Fruit fly (Drosophila melanogaster) whole organism, embryonic: ENCODE data around the gene Hgsnat.

Experiments used
- BEAF-32 ChIP-seq: fragments of 200-800 bp; sonication (Bioruptor generic); optimal IDR thresholded peaks from 3 replicates; lab custom pipeline; 2017; ENCODE audit warnings: missing biosample characterization, missing genetic modification characterization, mild to moderate bottlenecking, moderate library complexity, missing genetic modification reagents
- CG10654 ChIP-seq: fragments of 200-800 bp; sonication (Bioruptor generic); optimal IDR thresholded peaks from 2 replicates; lab custom pipeline; 2016; ENCODE audit warnings: missing biosample characterization, missing genetic modification characterization
- CG12071 ChIP-seq: fragments of 200-800 bp; sonication (Bioruptor generic); optimal IDR thresholded peaks from 3 replicates; lab custom pipeline; 2018; ENCODE audit warnings: missing biosample characterization, mild to moderate bottlenecking, missing genetic modification characterization
- CG12155 ChIP-seq: fragments of 200-800 bp; sonication (Bioruptor generic); optimal IDR thresholded peaks from 3 replicates; lab custom pipeline; 2016; ENCODE audit warnings: missing biosample characterization, missing genetic modification characterization
- CG12391 ChIP-seq: fragments of 200-800 bp; sonication (Bioruptor generic); optimal IDR thresholded peaks from 3 replicates; lab custom pipeline; 2018; ENCODE audit warnings: missing biosample characterization, mild to moderate bottlenecking, missing genetic modification characterization, moderate library complexity
- CG13775 ChIP-seq: fragments of 200-800 bp; sonication (Bioruptor generic); optimal IDR thresholded peaks from 3 replicates; lab custom pipeline; 2017; ENCODE audit warnings: missing biosample characterization, mild to moderate bottlenecking, missing genetic modification characterization
- CG14710 ChIP-seq: fragments of 200-800 bp; sonication (Bioruptor generic); optimal IDR thresholded peaks from 3 replicates; lab custom pipeline; 2019; ENCODE audit warnings: missing biosample characterization, mild to moderate bottlenecking, missing genetic modification characterization, moderate library complexity
- CG15479 ChIP-seq: fragments of 200-800 bp; sonication (Bioruptor generic); optimal IDR thresholded peaks from 3 replicates; lab custom pipeline; 2019; ENCODE audit warnings: missing biosample characterization, mild to moderate bottlenecking, missing genetic modification characterization, moderate library complexity
- CG1603 ChIP-seq: fragments of 200-800 bp; sonication (Bioruptor generic); optimal IDR thresholded peaks from 2 replicates; lab custom pipeline; 2019; ENCODE audit warnings: missing biosample characterization, mild to moderate bottlenecking, missing genetic modification characterization, moderate library complexity
- CG16813 ChIP-seq: fragments of 200-800 bp; sonication (Bioruptor generic); IDR thresholded peaks from 3 replicates; pipeline ENCODE4 v1.3.6; 2022; ENCODE audit warnings: missing biosample characterization, missing genetic modification characterization; ENCODE audit not compliant: partially characterized antibody
- CG18599 ChIP-seq: fragments of 200-800 bp; sonication (Bioruptor generic); optimal IDR thresholded peaks from 3 replicates; lab custom pipeline; 2017; ENCODE audit warnings: missing biosample characterization, missing genetic modification characterization, mild to moderate bottlenecking, moderate library complexity, missing genetic modification reagents
- CG2129 ChIP-seq: fragments of 200-800 bp; sonication (Bioruptor generic); IDR thresholded peaks from 2 replicates; pipeline ENCODE4 v1.3.6; 2022; ENCODE audit warnings: missing biosample characterization, missing genetic modification characterization; ENCODE audit not compliant: partially characterized antibody
- CG30403 ChIP-seq: fragments of 200-800 bp; sonication (Bioruptor generic); optimal IDR thresholded peaks from 3 replicates; lab custom pipeline; 2016; ENCODE audit warnings: missing biosample characterization, missing genetic modification characterization
- CG31441 ChIP-seq: fragments of 200-800 bp; sonication (Bioruptor generic); IDR thresholded peaks from 2 replicates; pipeline ENCODE4 v1.3.6; 2022; ENCODE audit warnings: missing biosample characterization, missing genetic modification characterization
- CG32772 ChIP-seq: fragments of 200-800 bp; sonication (Bioruptor generic); IDR thresholded peaks from 2 replicates; pipeline ENCODE4 v1.3.6; 2022; ENCODE audit warnings: missing biosample characterization, missing genetic modification characterization
- CG3726 ChIP-seq: fragments of 200-800 bp; sonication (Bioruptor generic); IDR thresholded peaks from 3 replicates; pipeline ENCODE4, ENCODE4 v1.3.6; 2022; ENCODE audit warnings: missing biosample characterization, missing genetic modification characterization
- CG8290 ChIP-seq, 3 experiments: fragments of 200-800 bp; sonication (Bioruptor generic); optimal IDR thresholded peaks; 2 replicates each; lab custom pipeline; 2016 to 2019; ENCODE audit warnings: missing biosample characterization in 3 of 3, missing genetic modification characterization in 3 of 3, mild to moderate bottlenecking in 2 of 3, moderate library complexity in 1 of 3
- CG9932 ChIP-seq: fragments of 200-800 bp; sonication (Bioruptor generic); IDR thresholded peaks from 2 replicates; pipeline ENCODE4 v1.3.6; 2022; ENCODE audit warnings: missing biosample characterization, missing genetic modification characterization
- CTCF ChIP-seq: fragments of 200-800 bp; sonication (Bioruptor generic); optimal IDR thresholded peaks from 2 replicates; lab custom pipeline; 2017; ENCODE audit warnings: missing biosample characterization, mild to moderate bottlenecking, missing genetic modification characterization, moderate library complexity
- E2f2 ChIP-seq: fragments of 200-800 bp; sonication (Bioruptor generic); IDR thresholded peaks from 2 replicates; pipeline ENCODE4 v1.3.6; 2022; ENCODE audit warnings: missing biosample characterization, missing genetic modification characterization
- Ets97D ChIP-seq: fragments of 200-800 bp; sonication (Bioruptor generic); optimal IDR thresholded peaks from 3 replicates; lab custom pipeline; 2016; ENCODE audit warnings: missing biosample characterization, missing genetic modification characterization
- Hmr ChIP-seq: fragments of 200-800 bp; sonication (Bioruptor generic); optimal IDR thresholded peaks from 3 replicates; lab custom pipeline; 2017; ENCODE audit warnings: mild to moderate bottlenecking, missing biosample characterization, missing genetic modification reagents, missing genetic modification characterization
- Hr51 ChIP-seq, 2 experiments: fragments of 200-800 bp; sonication (Bioruptor generic); optimal IDR thresholded peaks; 2 replicates in 1 of 2; 3 replicates in 1 of 2; lab custom pipeline; 2016 to 2018; ENCODE audit warnings: missing biosample characterization in 2 of 2, missing genetic modification characterization in 2 of 2, mild to moderate bottlenecking in 1 of 2, moderate library complexity in 1 of 2
- Max ChIP-seq: fragments of 200-800 bp; sonication (Bioruptor generic); optimal IDR thresholded peaks from 2 replicates; lab custom pipeline; 2016; ENCODE audit warnings: missing biosample characterization, mild to moderate bottlenecking, missing genetic modification characterization
- Myb ChIP-seq: fragments of 200-800 bp; sonication (Bioruptor generic); optimal IDR thresholded peaks from 2 replicates; lab custom pipeline; 2016; ENCODE audit warnings: missing biosample characterization, missing genetic modification characterization
- NC2β ChIP-seq: fragments of 200-800 bp; sonication (Bioruptor generic); optimal IDR thresholded peaks from 2 replicates; lab custom pipeline; 2016; ENCODE audit warnings: missing biosample characterization, missing genetic modification characterization
- Oli ChIP-seq: fragments of 200-800 bp; sonication (Bioruptor generic); optimal IDR thresholded peaks from 2 replicates; lab custom pipeline; 2018; ENCODE audit warnings: missing biosample characterization, mild to moderate bottlenecking, missing genetic modification characterization, moderate library complexity
- Sry-δ ChIP-seq: fragments of 200-800 bp; sonication (Bioruptor generic); optimal IDR thresholded peaks from 2 replicates; lab custom pipeline; 2016; ENCODE audit warnings: missing biosample characterization, missing genetic modification characterization
- Xbp1 ChIP-seq: fragments of 200-800 bp; sonication (Bioruptor generic); optimal IDR thresholded peaks from 3 replicates; lab custom pipeline; 2016; ENCODE audit warnings: missing biosample characterization, mild to moderate bottlenecking, missing genetic modification characterization
- crp ChIP-seq, 2 experiments: fragments of 200-800 bp; sonication (Bioruptor generic); optimal IDR thresholded peaks; 2 replicates in 1 of 2; 3 replicates in 1 of 2; lab custom pipeline; 2017; ENCODE audit warnings: missing biosample characterization in 2 of 2, missing genetic modification characterization in 2 of 2, mild to moderate bottlenecking in 1 of 2, moderate library complexity in 1 of 2
- dan ChIP-seq: fragments of 200-800 bp; sonication (Bioruptor generic); IDR thresholded peaks from 2 replicates; pipeline ENCODE4 v1.3.6; 2022; ENCODE audit warnings: missing biosample characterization, missing genetic modification characterization
- dpn ChIP-seq, 2 experiments: fragments of 200-800 bp; sonication (Bioruptor generic); optimal IDR thresholded peaks; 3 replicates each; lab custom pipeline; 2016; ENCODE audit warnings: missing biosample characterization in 2 of 2, missing genetic modification characterization in 2 of 2
- exex ChIP-seq: fragments of 200-800 bp; sonication (Bioruptor generic); optimal IDR thresholded peaks from 4 replicates; lab custom pipeline; 2018; ENCODE audit warnings: missing biosample characterization, mild to moderate bottlenecking, missing genetic modification characterization, moderate library complexity
- gcm2 ChIP-seq: fragments of 200-800 bp; sonication (Bioruptor generic); optimal IDR thresholded peaks from 2 replicates; lab custom pipeline; 2016; ENCODE audit warnings: missing biosample characterization, missing genetic modification characterization
- gem ChIP-seq: fragments of 200-800 bp; sonication (Bioruptor generic); optimal IDR thresholded peaks from 2 replicates; lab custom pipeline; 2019; ENCODE audit warnings: missing biosample characterization, mild to moderate bottlenecking, missing genetic modification characterization, moderate library complexity
- insv ChIP-seq, 2 experiments: fragments of 200-800 bp; sonication (Bioruptor generic); optimal IDR thresholded peaks; 3 replicates each; lab custom pipeline; 2016 to 2018; ENCODE audit warnings: missing biosample characterization in 2 of 2, missing genetic modification characterization in 2 of 2
- lilli ChIP-seq: fragments of 200-800 bp; sonication (Bioruptor generic); optimal IDR thresholded peaks from 3 replicates; lab custom pipeline; 2016; ENCODE audit warnings: missing biosample characterization, missing genetic modification characterization
- nau ChIP-seq: fragments of 200-800 bp; sonication (Bioruptor generic); optimal IDR thresholded peaks from 3 replicates; lab custom pipeline; 2017; ENCODE audit warnings: missing biosample characterization, mild to moderate bottlenecking, missing genetic modification characterization, missing genetic modification reagents
- nmo ChIP-seq: fragments of 200-800 bp; sonication (Bioruptor generic); optimal IDR thresholded peaks from 2 replicates; lab custom pipeline; 2018; ENCODE audit warnings: missing biosample characterization, mild to moderate bottlenecking, missing genetic modification characterization, moderate library complexity
- nom ChIP-seq: fragments of 200-800 bp; sonication (Bioruptor generic); optimal IDR thresholded peaks from 2 replicates; lab custom pipeline; 2017; ENCODE audit warnings: missing biosample characterization, missing genetic modification characterization, mild to moderate bottlenecking, moderate library complexity, missing genetic modification reagents
- pho ChIP-seq: fragments of 200-800 bp; sonication (Bioruptor generic); optimal IDR thresholded peaks from 2 replicates; lab custom pipeline; 2016; ENCODE audit warnings: missing biosample characterization, missing genetic modification characterization
- pzg ChIP-seq: fragments of 200-800 bp; sonication (Bioruptor generic); optimal IDR thresholded peaks from 3 replicates; lab custom pipeline; 2018; ENCODE audit warnings: missing biosample characterization, mild to moderate bottlenecking, missing genetic modification characterization, moderate library complexity
- scrt ChIP-seq: fragments of 200-800 bp; sonication (Bioruptor generic); optimal IDR thresholded peaks from 2 replicates; lab custom pipeline; 2018; ENCODE audit warnings: missing biosample characterization, mild to moderate bottlenecking, missing genetic modification characterization, moderate library complexity
- sqz ChIP-seq: fragments of 200-800 bp; sonication (Bioruptor generic); optimal IDR thresholded peaks from 3 replicates; lab custom pipeline; 2018; ENCODE audit warnings: missing biosample characterization, mild to moderate bottlenecking, missing genetic modification characterization
- tap ChIP-seq: fragments of 200-800 bp; optimal IDR thresholded peaks from 3 replicates; lab custom pipeline; 2019; ENCODE audit warnings: missing biosample characterization, mild to moderate bottlenecking, missing genetic modification characterization, moderate library complexity
- zf30C ChIP-seq: fragments of 200-800 bp; sonication (Bioruptor generic); optimal IDR thresholded peaks from 3 replicates; lab custom pipeline; 2018; ENCODE audit warnings: missing biosample characterization, mild to moderate bottlenecking, missing genetic modification characterization
- zfh2 ChIP-seq: fragments of 200-800 bp; sonication (Bioruptor generic); optimal IDR thresholded peaks from 2 replicates; lab custom pipeline; 2016; ENCODE audit warnings: missing biosample characterization, missing genetic modification characterization

Gene Hgsnat

dm6 chrX:4918228-4919022 lies at the start of gene Hgsnat, which contains the start of gene CG4041:
Gene Hgsnat (plus strand): TSS chrX:4918730.
Gene CG4041 (minus strand): TSS chrX:4918447.
- peak; percentile 50 for TF ChIP-seq pzg
- no peak for TF ChIP-seq tap
- peak; percentile 30 for TF ChIP-seq gem (tag; lab: Kevin White, UChicago)
- no peak for TF ChIP-seq zf30C (GFP tag; lab: Kevin White, UChicago)
- TF ChIP-seq CG3726 (GFP tag; lab: Robert Waterston, UW): no peak
- peak; percentile 51 for TF ChIP-seq CG15479
- peak; percentile 74 for TF ChIP-seq sqz (GFP tag; lab: Kevin White, UChicago)
- peak; percentile 44 for TF ChIP-seq CG1603 (tag; lab: Kevin White, UChicago)
- TF ChIP-seq Sry-δ: peak; percentile 38
- peak; percentile 15 for TF ChIP-seq Xbp1 (GFP tag; lab: Kevin White, UChicago)
- peak; percentile 28 to 83 for TF ChIP-seq crp (GFP tag; optimal IDR thresholded peaks at IDR 0.05; lab: Kevin White, UChicago)
- TF ChIP-seq Hr51 (GFP tag; optimal IDR thresholded peaks at IDR 0.05; lab: Kevin White, UChicago): peak in 1 of 2 experiments; percentile 6
- peak; percentile 1 for TF ChIP-seq nau (GFP tag; lab: Kevin White, UChicago)
- TF ChIP-seq gcm2 (GFP tag; lab: Kevin White, UChicago): no peak
- peak; percentile 3 for TF ChIP-seq pho
- TF ChIP-seq lilli (GFP tag; lab: Kevin White, UChicago): peak; percentile 43
- TF ChIP-seq exex (tag; lab: Kevin White, UChicago): no peak
- TF ChIP-seq nmo (GFP tag; lab: Kevin White, UChicago): peak; percentile 4
- no peak for TF ChIP-seq dan (GFP tag; lab: Robert Waterston, UW)
- peak; percentile 26 for TF ChIP-seq CG18599 (GFP tag; lab: Kevin White, UChicago)
- TF ChIP-seq CG2129 (GFP tag; lab: Robert Waterston, UW): no peak
- TF ChIP-seq Ets97D (GFP tag; lab: Kevin White, UChicago): peak; percentile 46
- peak; percentile 46 for TF ChIP-seq CG13775 (GFP tag; lab: Kevin White, UChicago)
- peak; percentile 2 for TF ChIP-seq Myb (GFP tag; lab: Kevin White, UChicago)
- peak; percentile 31 for TF ChIP-seq CG12391
- TF ChIP-seq CG31441 (GFP tag; lab: Robert Waterston, UW): no peak
- TF ChIP-seq BEAF-32: peak; percentile 50
- peak; percentile 32 for TF ChIP-seq CG8290 (GFP tag; optimal IDR thresholded peaks at IDR 0.05; lab: Kevin White, UChicago)
- TF ChIP-seq CG8290 (tag; optimal IDR thresholded peaks at IDR 0.05; lab: Kevin White, UChicago): no peak
- TF ChIP-seq CG16813: 0 out of 3 replicates have a peak, but pooled peaks have one; percentile 6
- TF ChIP-seq CG9932 (GFP tag; lab: Robert Waterston, UW): peak; percentile 21; the same call in 1 of the 2 replicates
- TF ChIP-seq CG12071 (GFP tag; lab: Kevin White, UChicago): no peak
- no peak for TF ChIP-seq NC2β (GFP tag; lab: Kevin White, UChicago)
- peak; percentile 22 for TF ChIP-seq CG10654 (GFP tag; lab: Kevin White, UChicago)
- peak; percentile 90 for TF ChIP-seq CG32772
- TF ChIP-seq CG14710: peak; percentile 33
- peak in 1 of 2 experiments; percentile 59 for TF ChIP-seq insv (GFP tag; optimal IDR thresholded peaks at IDR 0.05; lab: Kevin White, UChicago)
- peak; percentile 17 for TF ChIP-seq CG12155 (GFP tag; lab: Kevin White, UChicago)
- TF ChIP-seq Max (GFP tag; lab: Kevin White, UChicago): peak; percentile 31
- no peak for TF ChIP-seq Oli (tag; lab: Kevin White, UChicago)
- peak; percentile 4 for TF ChIP-seq nom (GFP tag; lab: Kevin White, UChicago)
- TF ChIP-seq dpn (GFP tag; optimal IDR thresholded peaks at IDR 0.05; lab: Kevin White, UChicago): peak in 1 of 2 experiments; percentile 17
- TF ChIP-seq E2f2 (GFP tag; lab: Robert Waterston, UW): peak; percentile 5; the same call in 1 of the 2 replicates
- TF ChIP-seq zfh2 (GFP tag; lab: Kevin White, UChicago): peak; percentile 11
- TF ChIP-seq Hmr (GFP tag; lab: Kevin White, UChicago): no peak
- TF ChIP-seq CG30403 (GFP tag; lab: Kevin White, UChicago): peak; percentile 39
- peak; percentile 87 for TF ChIP-seq CTCF (GFP tag; lab: Kevin White, UChicago)
- TF ChIP-seq scrt (GFP tag; lab: Kevin White, UChicago): peak; percentile 65
